Fruit fly (Drosophila melanogaster) Kc167 (cell line): ENCODE measurements around the gene CG3529.

ENCODE experiments used
- Myc ChIP-seq: fragments of >200 bp; optimal IDR thresholded peaks from 2 replicates; lab custom pipeline; 2017; ENCODE audit warnings: missing external identifiers
- Sin3A ChIP-seq: fragments of >200 bp; optimal IDR thresholded peaks from 2 replicates; lab custom pipeline; 2018; ENCODE audit warnings: missing external identifiers
- h ChIP-seq: fragments of >200 bp; optimal IDR thresholded peaks from 3 replicates; lab custom pipeline; 2018; ENCODE audit warnings: missing external identifiers
- insv ChIP-seq: fragments of >200 bp; optimal IDR thresholded peaks from 3 replicates; lab custom pipeline; 2018; ENCODE audit warnings: missing external identifiers
- psq ChIP-seq: fragments of >200 bp; optimal IDR thresholded peaks from 2 replicates; lab custom pipeline; 2017; ENCODE audit warnings: missing external identifiers
- ttk ChIP-seq: sonication (Bioruptor generic); optimal IDR thresholded peaks from 2 replicates; lab custom pipeline; 2017; ENCODE audit warnings: missing external identifiers

Gene CG3529

DNA sequence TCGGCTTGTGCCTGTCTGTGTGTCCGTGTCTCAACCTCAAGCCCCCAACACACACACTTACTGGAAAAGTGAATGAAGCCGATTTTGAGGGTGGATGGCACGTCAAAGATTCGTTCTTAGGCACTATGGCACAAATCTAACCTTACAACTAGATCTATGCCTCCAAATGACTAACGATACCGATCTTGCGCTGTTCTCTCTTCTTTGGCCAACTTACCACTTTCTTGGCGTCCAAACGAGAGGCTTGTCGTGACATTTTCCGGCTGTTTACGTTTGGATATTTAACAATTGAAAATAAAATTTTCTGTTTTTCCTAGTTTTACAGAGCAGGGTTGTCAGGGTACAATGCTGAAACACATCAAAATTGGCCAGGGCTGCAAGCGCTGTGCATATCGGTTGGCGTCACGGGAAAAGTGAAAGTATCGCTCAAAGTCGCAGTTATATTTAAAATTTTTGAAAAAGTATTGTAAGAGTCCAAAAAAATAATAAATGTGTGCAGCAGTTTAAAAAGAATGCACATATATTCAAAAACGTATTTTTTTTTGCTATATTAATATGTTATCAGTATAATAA is 4.7 kb upstream of the CG3529 start, which contains the start of the genes Bet3 and Nf-YA:
TSS of gene Bet3 (minus strand) at position 361 of the 573 bp plus-strand sequence.
TSS of gene Nf-YA (minus strand) at position 361 of the 573 bp plus-strand sequence.
- TF ChIP-seq Sin3A (no peak), ttk (no peak), Myc (lab: Kevin White, UChicago) (no peak), h (no peak), insv (lab: Kevin White, UChicago) (no peak), psq (no peak)

DNA sequence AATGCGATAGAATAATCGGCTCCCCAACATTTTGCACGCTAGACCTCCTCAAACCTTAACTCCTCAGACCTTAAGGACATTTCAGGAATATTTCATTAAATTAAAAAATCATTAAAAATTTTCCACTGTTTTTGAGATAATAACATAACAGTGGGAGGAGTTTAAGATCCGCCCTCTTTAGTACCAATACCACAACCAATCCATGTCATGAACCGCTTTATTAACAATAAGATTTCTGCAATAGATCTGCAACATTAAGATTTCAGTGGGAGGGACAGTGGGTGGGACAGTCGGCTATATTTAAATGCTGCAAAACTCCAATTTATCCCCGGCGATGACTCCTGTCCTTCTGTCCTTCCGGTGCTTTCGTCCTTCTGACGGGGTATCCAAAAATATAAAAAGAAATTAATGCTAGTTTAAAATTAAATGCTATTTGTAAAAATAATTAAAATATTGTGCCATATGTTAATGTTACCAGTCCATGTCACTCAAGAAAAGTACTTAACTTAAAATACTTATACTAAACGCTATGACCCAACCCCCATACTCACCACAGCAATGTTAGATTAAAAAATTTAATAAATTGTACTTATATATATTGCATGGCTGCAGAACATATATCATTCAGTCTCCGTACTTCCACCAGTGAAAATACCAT is 3.9 kb upstream of the CG3529 start, which contains the start of gene Srg3:
TSS of gene Srg3 (plus strand) at position 608 of the 658 bp plus-strand sequence.
- no peak for TF ChIP-seq Myc (lab: Kevin White, UChicago)

DNA sequence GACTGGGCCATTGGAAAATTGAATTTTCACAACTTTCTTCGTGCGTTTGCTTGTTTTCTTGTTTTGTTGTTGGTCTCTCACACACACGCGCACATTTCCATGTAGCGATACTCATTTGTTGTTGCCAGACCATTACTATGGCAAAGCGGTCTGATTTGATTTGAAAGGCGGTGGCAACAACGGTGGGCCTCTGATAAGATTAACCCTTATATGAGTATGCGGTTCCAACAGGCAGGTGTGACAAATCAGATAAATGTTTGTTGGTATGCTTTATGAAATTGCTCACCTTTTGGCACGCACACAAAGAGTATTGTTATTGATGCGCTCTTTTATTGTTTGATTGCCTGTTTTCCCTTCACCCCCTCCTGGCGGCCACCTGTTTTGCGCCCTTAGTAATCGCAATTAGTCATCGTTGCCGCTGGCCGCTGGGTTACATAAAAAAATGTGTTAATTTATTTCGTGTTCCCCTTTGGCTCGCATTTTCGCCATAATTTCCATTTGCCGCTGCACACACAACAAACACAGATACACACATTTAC is 644 bp downstream of the CG3529 start:
- no peak for TF ChIP-seq Myc (lab: Kevin White, UChicago)
- TF ChIP-seq Sin3A: no peak
- no peak for TF ChIP-seq h
- TF ChIP-seq psq: no peak

DNA sequence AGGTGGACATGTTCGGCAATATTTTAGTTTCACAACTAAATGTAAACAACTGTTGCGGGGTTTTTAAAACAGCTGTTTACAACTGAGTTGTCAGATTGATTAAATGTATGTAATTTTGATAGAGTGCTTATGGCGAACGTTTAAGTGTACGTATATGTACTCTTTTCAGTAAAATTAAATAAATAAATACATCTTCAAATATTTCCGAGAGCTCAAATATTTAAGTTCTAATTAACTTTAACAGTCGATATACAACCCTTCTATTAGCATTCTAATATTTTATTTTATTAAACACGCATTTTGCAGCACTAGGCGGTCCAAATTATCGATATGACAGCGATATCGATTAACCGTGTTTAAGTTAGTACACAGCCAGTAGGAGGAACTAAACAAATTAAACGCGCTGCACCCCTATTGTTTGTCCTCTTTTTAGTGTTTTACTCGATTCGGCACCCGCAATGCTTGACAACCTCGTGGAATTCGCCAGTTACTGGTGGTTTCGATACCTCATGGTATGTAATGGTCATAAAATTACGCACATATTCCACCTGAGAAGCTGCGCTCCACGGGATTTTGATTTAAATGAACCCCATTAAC is 5.0 kb downstream of the CG3529 start, which contains the start of the genes CG3448 and ghi:
TSS of gene CG3448 (minus strand) at position 51 of the 597 bp plus-strand sequence.
TSS of gene ghi (plus strand) at position 355 of the 597 bp plus-strand sequence.
- TF ChIP-seq ttk (no peak), h (no peak), Sin3A (no peak), Myc (lab: Kevin White, UChicago) (no peak), psq (no peak), insv (lab: Kevin White, UChicago) (no peak)

DNA sequence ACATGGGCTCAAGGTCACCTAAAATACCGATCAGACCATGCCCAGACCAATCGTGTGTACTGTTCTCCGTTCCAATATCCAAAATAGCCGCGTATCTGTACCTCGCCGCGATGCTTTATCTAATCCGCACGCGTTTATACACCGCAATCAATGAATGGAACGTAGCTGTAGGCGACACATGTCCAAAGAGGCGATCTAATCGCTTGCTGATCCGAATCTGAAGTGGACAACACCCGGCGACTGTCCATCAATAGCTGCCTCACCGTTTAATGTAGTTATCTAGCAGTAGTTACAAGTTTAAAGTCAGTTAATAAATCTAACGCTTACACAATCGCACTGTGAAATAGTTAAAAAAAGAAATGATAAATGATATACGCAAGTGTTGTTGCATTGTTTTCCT is 5.8 kb downstream of the CG3529 start:
- no peak for TF ChIP-seq insv (lab: Kevin White, UChicago)
- no peak for TF ChIP-seq Myc (lab: Kevin White, UChicago)
- TF ChIP-seq Sin3A: no peak
- TF ChIP-seq psq: no peak
- no peak for TF ChIP-seq ttk
- no peak for TF ChIP-seq h

DNA sequence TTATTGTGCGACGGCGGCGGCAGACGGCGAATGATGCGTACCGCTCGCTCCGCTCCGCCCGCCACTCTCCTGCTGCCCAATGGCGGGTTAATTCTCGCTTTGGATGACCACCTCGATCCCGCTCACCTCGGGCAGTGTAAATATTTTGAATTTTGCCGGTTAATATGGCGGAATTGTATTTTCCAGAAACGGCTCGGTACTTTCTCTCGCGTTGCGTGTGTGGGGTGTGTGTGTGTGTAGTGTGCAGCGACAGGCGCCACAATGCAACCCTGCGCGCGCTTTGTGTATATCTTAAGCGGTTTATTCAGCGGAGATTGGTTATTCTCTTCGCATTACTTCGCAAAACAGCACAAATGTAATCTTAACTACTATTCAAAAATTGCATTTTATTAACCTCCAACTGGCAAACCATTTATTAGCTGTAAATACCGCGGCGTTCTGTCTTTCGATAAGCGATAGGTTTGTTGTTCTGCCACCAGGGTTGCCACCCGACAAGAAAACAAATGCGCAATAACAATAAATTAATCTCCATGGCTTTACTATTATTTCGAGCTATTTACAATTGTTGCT is 9.2 kb downstream of the CG3529 start, which contains the start of the genes phol and CG3552:
TSS of gene phol (minus strand) at position 463 of the 570 bp plus-strand sequence.
TSS of gene CG3552 (plus strand) at position 500 of the 570 bp plus-strand sequence.
- TF ChIP-seq ttk: no peak
- TF ChIP-seq insv (lab: Kevin White, UChicago): no peak
- TF ChIP-seq Myc (lab: Kevin White, UChicago): no peak
- TF ChIP-seq Sin3A: no peak
- no peak for TF ChIP-seq psq
- no peak for TF ChIP-seq h

DNA sequence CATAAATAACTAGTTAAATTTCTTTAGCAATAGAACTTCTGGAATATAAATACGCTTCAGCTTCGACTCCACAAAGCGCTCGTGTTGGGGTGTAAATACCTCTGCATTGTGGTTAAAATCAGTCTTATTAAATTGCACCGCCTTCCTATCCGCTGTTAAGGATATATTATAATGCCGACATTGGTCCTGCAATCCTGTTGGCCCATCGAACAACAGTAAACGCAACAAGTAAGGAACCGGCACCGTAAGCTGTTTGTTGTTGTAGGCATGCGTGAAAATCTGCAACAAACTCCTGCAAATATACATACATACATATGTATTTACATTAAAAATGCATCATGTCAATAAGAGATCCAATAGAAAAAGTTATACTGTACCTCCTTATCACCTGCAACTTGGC is 9.7 kb downstream of the CG3529 start:
- TF ChIP-seq Sin3A (no peak), h (no peak), Myc (lab: Kevin White, UChicago) (no peak), insv (lab: Kevin White, UChicago) (no peak), psq (no peak), ttk (no peak)

DNA sequence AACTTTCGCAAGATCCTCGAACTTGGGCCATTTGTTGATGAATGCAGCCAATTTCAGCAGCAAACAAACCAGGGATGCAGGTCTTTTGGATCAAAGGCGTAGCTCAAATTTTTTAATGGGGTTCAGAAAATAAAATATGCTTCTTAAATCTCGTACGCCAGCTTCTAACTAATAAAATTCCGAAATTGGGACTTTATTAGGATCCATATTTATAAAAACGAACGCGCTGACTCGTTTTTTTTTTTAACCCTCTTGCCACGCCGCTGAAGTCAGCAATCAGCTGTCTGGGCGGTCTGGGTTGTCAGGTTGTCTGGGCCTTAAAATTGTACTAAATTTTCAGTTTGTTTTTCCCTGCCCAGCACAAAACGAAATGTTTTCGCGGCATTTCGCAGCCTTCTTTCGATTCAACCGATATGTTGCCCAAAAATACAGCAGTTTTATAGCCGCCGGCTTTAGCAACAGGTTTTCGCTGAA is 11.0 kb downstream of the CG3529 start, which contains the start of gene CG3437:
TSS of gene CG3437 (minus strand) at position 51 of the 474 bp plus-strand sequence.
- no peak for TF ChIP-seq psq
- no peak for TF ChIP-seq h
- TF ChIP-seq Myc (lab: Kevin White, UChicago): no peak

DNA sequence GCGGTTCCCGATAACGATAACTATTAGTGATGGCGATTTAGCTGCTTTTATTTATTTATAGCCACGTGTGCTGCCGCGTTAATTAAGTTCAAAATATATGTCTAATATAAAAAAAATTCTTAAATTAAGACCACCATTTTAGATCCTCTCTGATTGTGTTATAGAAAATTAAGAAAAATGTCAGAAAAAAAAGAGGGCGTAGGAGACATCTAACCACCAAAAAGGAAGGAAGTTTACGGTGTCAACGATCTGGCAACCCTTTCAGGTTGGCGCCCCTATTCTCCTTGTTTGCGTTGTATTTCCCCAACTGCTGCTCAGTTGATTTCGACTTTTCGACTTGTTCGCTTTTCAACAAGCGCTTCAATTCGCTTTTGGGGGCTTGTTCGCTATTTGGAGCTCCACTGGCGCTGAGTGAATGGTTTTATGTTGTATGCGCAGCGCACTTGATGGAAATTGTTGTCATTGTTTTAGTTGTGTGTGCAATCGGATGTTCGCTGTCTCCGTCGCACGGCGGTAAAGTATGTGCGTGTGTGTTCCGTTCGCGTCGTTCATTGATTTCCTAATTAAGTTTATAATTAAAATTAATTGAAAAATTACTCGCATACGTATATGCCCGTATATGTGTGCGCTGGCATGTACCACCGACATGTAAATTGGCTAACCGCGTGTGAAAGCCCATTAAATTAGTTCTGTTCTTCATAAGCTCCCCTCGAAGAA is 14.3 kb downstream of the CG3529 start, which contains the start of the genes CG3434 and CG44838:
TSS of gene CG3434 (minus strand) at position 25 of the 717 bp plus-strand sequence.
TSS of gene CG44838 (plus strand) at position 276 of the 717 bp plus-strand sequence.
- TF ChIP-seq Sin3A (no peak), ttk (no peak), h (no peak), Myc (lab: Kevin White, UChicago) (no peak), insv (lab: Kevin White, UChicago) (no peak), psq (no peak)

DNA sequence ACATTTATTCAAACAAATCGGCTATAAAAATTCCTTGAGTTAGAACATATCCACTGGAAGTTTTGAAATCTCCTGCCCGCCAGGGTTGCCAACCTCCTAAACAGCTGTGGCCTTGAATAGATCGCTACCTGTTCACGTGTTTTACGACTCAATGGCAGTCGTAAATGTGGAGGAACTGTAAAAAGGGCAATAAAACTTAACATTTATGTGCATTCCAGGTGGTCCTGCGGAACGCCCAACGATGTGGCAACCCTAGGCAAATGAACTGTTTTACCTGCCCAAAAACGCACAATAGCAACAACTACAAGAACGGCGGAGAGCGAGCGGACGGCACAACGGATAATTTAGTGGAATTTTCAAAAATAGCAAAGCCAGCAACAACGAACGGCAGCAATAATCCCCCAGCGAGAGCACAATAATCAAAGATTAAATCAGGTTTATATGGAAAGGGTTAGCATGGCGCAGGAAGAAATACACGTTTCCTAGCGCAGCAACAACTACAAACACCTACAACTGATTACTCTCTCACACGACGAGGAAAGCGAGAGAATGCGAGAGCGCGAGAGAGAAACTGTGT is 15.1 kb downstream of the CG3529 start:
- TF ChIP-seq Sin3A (no peak), ttk (no peak), h (no peak), Myc (lab: Kevin White, UChicago) (no peak), insv (lab: Kevin White, UChicago) (no peak), psq (no peak)

DNA sequence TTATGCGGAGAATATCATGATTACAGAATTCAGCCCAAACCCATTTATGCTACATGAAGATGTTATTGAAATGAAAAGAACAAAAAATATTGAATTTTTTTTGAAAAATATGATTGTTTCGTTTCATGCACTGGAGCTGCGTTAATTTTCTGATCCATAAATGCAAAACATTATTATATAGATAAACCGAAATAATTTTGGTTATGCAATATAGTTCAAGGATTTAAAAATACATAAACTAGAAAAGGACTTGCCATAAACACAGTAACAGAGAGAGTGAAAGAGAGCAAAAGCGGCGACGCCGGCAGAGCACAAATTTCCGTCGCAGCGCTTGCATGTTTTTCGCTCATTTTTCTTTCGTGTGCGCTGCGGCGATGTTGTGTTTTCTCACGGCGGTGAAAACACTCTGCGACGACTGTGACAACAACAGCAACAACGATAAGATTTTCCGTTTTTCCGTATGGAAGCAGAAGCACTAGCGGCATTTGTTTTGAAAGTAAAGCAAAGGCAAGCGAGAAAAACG is 15.6 kb downstream of the CG3529 start:
- TF ChIP-seq insv (lab: Kevin White, UChicago): no peak
- no peak for TF ChIP-seq ttk
- no peak for TF ChIP-seq Sin3A
- no peak for TF ChIP-seq h
- TF ChIP-seq psq: no peak
- no peak for TF ChIP-seq Myc (lab: Kevin White, UChicago)
